Worm (Caenorhabditis elegans): ENCODE results near the gene F20G2.5.

DNA sequence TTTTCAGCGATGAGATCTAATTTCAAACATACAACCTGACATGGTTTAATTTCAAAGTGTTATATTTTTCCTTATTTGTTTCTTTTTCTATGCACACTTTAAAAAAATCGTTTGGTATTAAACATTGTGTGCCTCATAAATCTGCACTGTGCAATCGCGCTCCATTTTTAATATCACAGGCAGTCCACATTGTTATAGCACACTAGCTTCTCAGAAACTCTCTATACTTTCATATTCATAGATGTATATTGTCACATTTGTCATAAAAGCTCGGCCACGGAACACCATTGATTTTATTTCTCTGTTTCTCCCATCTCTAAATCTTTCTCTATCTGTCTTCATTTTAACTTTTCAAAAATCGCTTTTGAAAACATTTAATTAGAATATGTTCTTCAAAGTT, 14.0 kb upstream of the F20G2.5 start:
- TF ChIP-seq ama-1 (optimal IDR thresholded peaks at IDR 0.05) (no peak), nhr-77 (tag; optimal IDR thresholded peaks at IDR 0.05) (no peak), vab-7 (GFP tag; IDR thresholded peaks at IDR 0.05) (no peak), unc-39 (tag; optimal IDR thresholded peaks at IDR 0.05) (no peak), skn-1 (tag; optimal IDR thresholded peaks at IDR 0.05) (no peak), egl-27 (tag; optimal IDR thresholded peaks at IDR 0.05) (no peak)

Data from whole organism, L4 larva.